Worm (Caenorhabditis elegans): Measurements from ENCODE around the gene lam-2.

DNA sequence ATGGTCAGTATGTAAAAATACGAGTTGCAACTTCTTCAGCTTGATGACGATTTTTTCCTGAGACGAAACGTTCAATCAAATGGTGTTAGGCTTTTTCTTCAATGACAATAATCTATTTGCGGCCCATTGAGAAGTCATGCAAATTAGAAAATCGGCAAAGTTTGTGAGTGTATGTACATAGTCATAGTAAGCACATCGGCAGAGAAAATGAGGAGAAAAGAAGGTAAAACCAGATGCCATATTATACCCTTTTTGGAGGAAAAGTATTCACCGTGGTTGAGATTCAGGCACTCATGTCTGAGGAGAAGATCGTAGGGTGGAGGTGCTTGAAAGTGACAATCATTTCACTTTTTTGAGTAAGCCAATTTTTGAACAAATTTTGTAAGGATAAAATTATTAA, 54.7 kb downstream of the lam-2 start, which contains the start of gene C36B7.5:
- TF ChIP-seq elt-2 (tag; optimal IDR thresholded peaks at IDR 0.05) (no peak), elt-3 (tag; optimal IDR thresholded peaks at IDR 0.05) (no peak), rnt-1 (tag; optimal IDR thresholded peaks at IDR 0.05) (no peak), pqm-1 (tag; optimal IDR thresholded peaks at IDR 0.05) (no peak), ces-1 (GFP tag; optimal IDR thresholded peaks at IDR 0.05) (no peak), ztf-11 (tag; optimal IDR thresholded peaks at IDR 0.05) (no peak), blmp-1 (tag; optimal IDR thresholded peaks at IDR 0.05) (no peak), xbp-1 (tag; optimal IDR thresholded peaks at IDR 0.05) (no peak), nhr-11 (tag; optimal IDR thresholded peaks at IDR 0.05) (no peak), unc-62 (GFP tag; optimal IDR thresholded peaks at IDR 0.05) (no peak), nhr-237 (tag; optimal IDR thresholded peaks at IDR 0.05) (no peak)

Data from whole organism, L1 larva.